Worm (Caenorhabditis elegans) whole organism, L4/young adult: Measurements from ENCODE around the gene cki-2.

ENCODE experiments used
- W03F9.2 ChIP-seq: fragments of 150-350 bp; optimal IDR thresholded peaks from 2 replicates; lab custom pipeline; 2014; ENCODE audit warnings: missing biosample characterization, missing genetic modification characterization
- dao-5 ChIP-seq: sonication (generic microtip); optimal IDR thresholded peaks from 2 replicates; lab custom pipeline; 2016; ENCODE audit warnings: missing genotype, missing genetic modification characterization, moderate library complexity, missing compliant biosample characterization
- him-1 ChIP-seq: sonication (generic microtip); optimal IDR thresholded peaks from 2 replicates; lab custom pipeline; 2016; ENCODE audit warnings: missing genotype, missing genetic modification reagents, missing genetic modification characterization, missing compliant biosample characterization

DNA sequence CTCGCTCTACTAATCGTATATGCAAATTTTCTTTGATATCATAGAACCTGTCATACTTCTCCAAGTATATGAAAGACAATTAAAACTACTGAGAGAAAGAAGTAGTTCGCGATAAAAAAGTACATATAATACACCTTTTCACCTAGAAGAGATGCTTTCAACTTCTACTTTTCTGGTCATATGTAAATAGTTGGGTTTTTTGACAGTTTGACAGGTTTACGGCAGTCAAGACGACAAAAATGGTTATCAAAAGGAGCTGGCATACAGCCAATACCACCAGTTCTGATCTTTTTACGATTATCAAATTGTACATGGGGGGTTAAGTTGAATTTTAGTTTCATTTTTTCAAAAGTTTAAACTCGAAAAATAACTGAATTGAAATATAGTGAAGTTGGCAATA is 1.4 kb upstream of the cki-2 start:
- TF ChIP-seq him-1 (no peak), dao-5 (tag; lab: Kevin White, UChicago) (no peak), W03F9.2 (tag; lab: Kevin White, UChicago) (no peak)
